Worm (Caenorhabditis elegans): Measurements from ENCODE around the gene vps-15.

The vps-15 gene

DNA sequence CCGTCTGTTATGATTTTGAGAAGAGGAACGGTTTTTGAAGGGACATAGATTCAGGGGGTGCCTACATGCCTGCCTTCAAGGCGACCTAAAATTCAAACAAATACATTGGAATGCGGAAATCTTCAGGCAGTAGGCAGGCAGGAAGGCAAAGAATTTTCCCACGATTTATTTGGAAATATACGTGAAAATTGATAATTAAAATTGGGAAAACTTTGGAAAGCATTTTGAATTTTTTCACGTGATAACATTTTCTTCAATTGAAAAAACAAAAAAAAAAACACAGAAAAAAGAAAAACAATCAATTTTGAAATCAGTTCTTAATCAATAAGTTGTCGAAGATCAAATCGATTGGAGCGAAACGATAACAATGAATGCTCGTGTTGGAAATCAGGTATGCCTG is 9.4 kb downstream of the vps-15 start, which contains the start of gene ZK930.4:
ZK930.4 (plus strand) TSS at position 301 of the 400 bp plus-strand sequence.
- TF ChIP-seq hlh-6 (tag; optimal IDR thresholded peaks at IDR 0.05): no peak
- no peak for TF ChIP-seq ztf-16 (tag; optimal IDR thresholded peaks at IDR 0.05)
- TF ChIP-seq elt-2 (tag; optimal IDR thresholded peaks at IDR 0.05): no peak
- TF ChIP-seq T23F11.4 (GFP tag; optimal IDR thresholded peaks at IDR 0.05): no peak
- no peak for TF ChIP-seq pat-9 (tag; optimal IDR thresholded peaks at IDR 0.05)
- TF ChIP-seq ceh-24 (tag; optimal IDR thresholded peaks at IDR 0.05): no peak
- no peak for TF ChIP-seq pax-1 (tag; optimal IDR thresholded peaks at IDR 0.05)
- TF ChIP-seq zip-5 (tag; optimal IDR thresholded peaks at IDR 0.05): no peak
- no peak for TF ChIP-seq sdc-2 (tag; optimal IDR thresholded peaks at IDR 0.05)
- TF ChIP-seq ahr-1 (tag; optimal IDR thresholded peaks at IDR 0.05): no peak
- TF ChIP-seq lim-6 (tag; optimal IDR thresholded peaks at IDR 0.05): no peak
- no peak for TF ChIP-seq ceh-18 (tag; optimal IDR thresholded peaks at IDR 0.05)
- no peak for TF ChIP-seq odd-2 (tag; optimal IDR thresholded peaks at IDR 0.05)

DNA sequence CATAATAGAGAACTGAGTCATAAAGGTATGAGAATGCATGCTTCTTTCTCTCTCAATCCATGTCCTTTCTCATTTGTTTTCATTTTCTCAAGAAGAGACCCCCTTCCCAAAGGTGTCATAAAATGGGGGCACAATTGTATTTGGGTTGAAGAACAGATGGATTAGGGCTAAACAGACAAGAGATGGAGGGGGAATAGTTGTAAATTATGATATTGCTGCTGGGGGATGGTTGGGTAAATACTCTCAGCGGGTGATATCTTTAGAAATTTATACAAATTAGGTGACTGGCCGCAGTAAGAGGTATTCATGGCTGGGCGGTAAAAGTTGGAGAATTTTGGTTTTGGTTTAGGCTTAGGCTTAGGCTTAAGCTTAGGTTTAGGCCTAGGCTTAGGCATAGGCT is 10.6 kb downstream of the vps-15 start:
- TF ChIP-seq dve-1 (tag; optimal IDR thresholded peaks at IDR 0.05) (no peak), pag-3 (tag; optimal IDR thresholded peaks at IDR 0.05; ENCODE audit: borderline replicate concordance) (no peak)

- TF ChIP-seq K02D7.2 (tag; optimal IDR thresholded peaks at IDR 0.05) (no peak), dve-1 (tag; optimal IDR thresholded peaks at IDR 0.05) (no peak), rnt-1 (tag; optimal IDR thresholded peaks at IDR 0.05) (no peak), hlh-15 (tag; optimal IDR thresholded peaks at IDR 0.05) (no peak), unc-55 (GFP tag; optimal IDR thresholded peaks at IDR 0.05) (peak; percentile 87), unc-3 (GFP tag; conservative IDR thresholded peaks at IDR 0.05) (no peak), unc-3 (tag; optimal IDR thresholded peaks at IDR 0.05) (no peak)
These were observed 13.4 kb downstream of the vps-15 start for ce11 chrII:11902203-11902602.

- TF ChIP-seq ceh-9 (tag; optimal IDR thresholded peaks at IDR 0.05) (no peak), ahr-1 (tag; optimal IDR thresholded peaks at IDR 0.05) (no peak), gmeb-2 (tag; optimal IDR thresholded peaks at IDR 0.05) (no peak), ceh-14 (tag; optimal IDR thresholded peaks at IDR 0.05) (no peak), ceh-24 (tag; optimal IDR thresholded peaks at IDR 0.05) (no peak), ceh-34 (tag; optimal IDR thresholded peaks at IDR 0.05) (no peak), lim-6 (tag; optimal IDR thresholded peaks at IDR 0.05) (no peak), ceh-45 (GFP tag; IDR thresholded peaks at IDR 0.05) (no peak), dve-1 (tag; optimal IDR thresholded peaks at IDR 0.05) (no peak), ceh-18 (tag; optimal IDR thresholded peaks at IDR 0.05) (no peak)
These were observed 14.5 kb downstream of the vps-15 start, which contains the start of gene vab-23 for ce11 chrII:11901110-11901509. vab-23 (minus strand) TSS chrII:11901210.

DNA sequence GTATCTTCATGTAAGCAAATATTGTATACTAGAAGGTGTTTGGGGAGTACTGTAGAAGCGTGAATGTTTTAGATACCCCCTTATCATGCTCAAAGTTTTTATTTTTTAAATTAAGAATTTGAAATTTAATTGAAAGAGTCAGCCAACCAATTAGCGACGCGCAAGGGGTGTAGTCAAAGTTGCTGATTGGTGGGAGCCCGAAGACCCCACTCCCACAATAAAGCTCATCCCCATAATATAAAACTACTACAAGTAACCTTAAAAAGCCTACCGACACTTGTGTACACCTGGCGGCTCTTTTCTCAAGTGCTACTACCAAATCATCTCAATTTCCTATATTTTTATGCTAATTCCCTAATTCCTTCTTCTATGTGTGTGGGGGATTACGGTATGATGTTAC is 15.9 kb downstream of the vps-15 start:
- TF ChIP-seq C08G9.2 (tag; optimal IDR thresholded peaks at IDR 0.05) (no peak), nfya-1 (tag; optimal IDR thresholded peaks at IDR 0.05) (peak; percentile 87)

- TF ChIP-seq ceh-22 (tag; optimal IDR thresholded peaks at IDR 0.05): no peak
- TF ChIP-seq dmd-4 (tag; optimal IDR thresholded peaks at IDR 0.05; ENCODE audit: borderline replicate concordance): no peak
- TF ChIP-seq ref-2 (tag; optimal IDR thresholded peaks at IDR 0.05): no peak
- no peak for TF ChIP-seq pha-4 (tag; optimal IDR thresholded peaks at IDR 0.05)
- TF ChIP-seq fkh-10 (GFP tag; optimal IDR thresholded peaks at IDR 0.05): no peak
- no peak for TF ChIP-seq ceh-18 (tag; optimal IDR thresholded peaks at IDR 0.05)
- no peak for TF ChIP-seq pha-2 (tag; optimal IDR thresholded peaks at IDR 0.05)
- TF ChIP-seq tbx-2 (tag; optimal IDR thresholded peaks at IDR 0.05): no peak
- TF ChIP-seq zip-5 (tag; optimal IDR thresholded peaks at IDR 0.05): no peak
- TF ChIP-seq ahr-1 (tag; optimal IDR thresholded peaks at IDR 0.05): no peak
- no peak for TF ChIP-seq elt-4 (tag; optimal IDR thresholded peaks at IDR 0.05)
- no peak for TF ChIP-seq tbx-7 (tag; optimal IDR thresholded peaks at IDR 0.05)
- TF ChIP-seq ceh-2 (tag; optimal IDR thresholded peaks at IDR 0.05): no peak
- no peak for TF ChIP-seq ceh-6 (GFP tag; optimal IDR thresholded peaks at IDR 0.05)
- TF ChIP-seq ceh-14 (tag; optimal IDR thresholded peaks at IDR 0.05): no peak
- no peak for TF ChIP-seq mec-3 (tag; optimal IDR thresholded peaks at IDR 0.05; ENCODE audit: borderline replicate concordance)
- TF ChIP-seq syd-9 (tag; optimal IDR thresholded peaks at IDR 0.05): no peak
These were observed 22.3 kb downstream of the vps-15 start, which contains the start of gene ZK930.2 for ce11 chrII:11893323-11893722. ZK930.2 (minus strand) TSS chrII:11893423.

Measured in whole organism, late embryonic.